Fruit fly (Drosophila melanogaster) whole organism, embryonic: ENCODE results near the gene Cyp9f2.
A peak's percentile ranks its signal among the peaks of the same experiment; 100 is the strongest.

ENCODE experiments used
- Ada2b ChIP-seq: fragments of 200-800 bp; sonication (Bioruptor generic); IDR thresholded peaks from 2 replicates; pipeline ENCODE4 v1.3.6; 2022; ENCODE audit warnings: missing biosample characterization, missing genetic modification characterization
- Adf1 ChIP-seq: fragments of 200-800 bp; sonication (Bioruptor generic); IDR thresholded peaks from 2 replicates; pipeline ENCODE4 v1.3.6; 2022; ENCODE audit warnings: missing biosample characterization, missing genetic modification characterization
- Aef1 ChIP-seq: fragments of 200-800 bp; sonication (Bioruptor generic); IDR thresholded peaks from 3 replicates; pipeline ENCODE4 v1.3.6; 2022; ENCODE audit warnings: missing biosample characterization, missing genetic modification characterization
- Atf6 ChIP-seq: fragments of 200-800 bp; sonication (Bioruptor generic); IDR thresholded peaks from 2 replicates; pipeline ENCODE4 v1.3.6; 2022; ENCODE audit warnings: missing biosample characterization, missing genetic modification characterization
- CG10209 ChIP-seq: fragments of 200-800 bp; sonication (Bioruptor generic); optimal IDR thresholded peaks from 3 replicates; lab custom pipeline; 2017; ENCODE audit warnings: missing biosample characterization, mild to moderate bottlenecking, missing genetic modification characterization, missing genetic modification reagents
- CG10267 ChIP-seq: fragments of 200-800 bp; sonication (Bioruptor generic); optimal IDR thresholded peaks from 2 replicates; lab custom pipeline; 2018; ENCODE audit warnings: missing biosample characterization, mild to moderate bottlenecking, missing genetic modification characterization, moderate library complexity
- CG10321 ChIP-seq: fragments of 200-800 bp; sonication (Bioruptor generic); IDR thresholded peaks from 2 replicates; pipeline ENCODE4 v1.3.6; 2022; ENCODE audit warnings: missing biosample characterization, missing genetic modification characterization
- CG10959 ChIP-seq: fragments of 200-800 bp; sonication (Bioruptor generic); IDR thresholded peaks from 2 replicates; pipeline ENCODE4 v1.3.6; 2022; ENCODE audit warnings: missing biosample characterization, missing genetic modification characterization
- CG11247 ChIP-seq: fragments of 200-800 bp; sonication (Bioruptor generic); IDR thresholded peaks from 2 replicates; pipeline ENCODE4 v1.3.6; 2022; ENCODE audit warnings: missing biosample characterization, missing genetic modification characterization
- CG12104 ChIP-seq: fragments of 200-800 bp; sonication (Bioruptor generic); optimal IDR thresholded peaks from 3 replicates; lab custom pipeline; 2016; ENCODE audit warnings: missing biosample characterization, missing genetic modification characterization
- CG12659 ChIP-seq: fragments of 200-800 bp; sonication (Bioruptor generic); optimal IDR thresholded peaks from 3 replicates; lab custom pipeline; 2017; ENCODE audit warnings: mild to moderate bottlenecking, missing biosample characterization, missing genetic modification reagents, missing genetic modification characterization
- CG17359 ChIP-seq: fragments of 200-800 bp; sonication (Bioruptor generic); optimal IDR thresholded peaks from 3 replicates; lab custom pipeline; 2018; ENCODE audit warnings: missing biosample characterization, mild to moderate bottlenecking, missing genetic modification characterization, moderate library complexity
- CG17912 ChIP-seq: fragments of 200-800 bp; sonication (Bioruptor generic); optimal IDR thresholded peaks from 2 replicates; lab custom pipeline; 2018; ENCODE audit warnings: missing biosample characterization, mild to moderate bottlenecking, missing genetic modification characterization
- CG18262 ChIP-seq: fragments of 200-800 bp; optimal IDR thresholded peaks from 3 replicates; lab custom pipeline; 2019; ENCODE audit warnings: missing biosample characterization, mild to moderate bottlenecking, missing genetic modification characterization, moderate library complexity
- CG3065 ChIP-seq: fragments of 200-800 bp; sonication (Bioruptor generic); optimal IDR thresholded peaks from 2 replicates; lab custom pipeline; 2016; ENCODE audit warnings: missing biosample characterization, missing genetic modification characterization
- CG32772 ChIP-seq: fragments of 200-800 bp; sonication (Bioruptor generic); IDR thresholded peaks from 2 replicates; pipeline ENCODE4 v1.3.6; 2022; ENCODE audit warnings: missing biosample characterization, missing genetic modification characterization
- CG3726 ChIP-seq: fragments of 200-800 bp; sonication (Bioruptor generic); IDR thresholded peaks from 3 replicates; pipeline ENCODE4, ENCODE4 v1.3.6; 2022; ENCODE audit warnings: missing biosample characterization, missing genetic modification characterization
- CG3847 ChIP-seq: fragments of 200-800 bp; sonication (Bioruptor generic); IDR thresholded peaks from 2 replicates; pipeline ENCODE4 v1.3.6; 2022; ENCODE audit warnings: missing biosample characterization, missing genetic modification characterization
- CG6654 ChIP-seq: fragments of 200-800 bp; sonication (Bioruptor generic); optimal IDR thresholded peaks from 2 replicates; lab custom pipeline; 2017; ENCODE audit warnings: missing biosample characterization, mild to moderate bottlenecking, missing genetic modification characterization
- CG6689 ChIP-seq: fragments of 200-800 bp; sonication (Bioruptor generic); IDR thresholded peaks from 2 replicates; pipeline ENCODE4 v1.3.6; 2022; ENCODE audit warnings: missing biosample characterization, missing genetic modification characterization
- CG6854 ChIP-seq: fragments of 200-800 bp; sonication (Bioruptor generic); optimal IDR thresholded peaks from 3 replicates; lab custom pipeline; 2017; ENCODE audit warnings: missing biosample characterization, mild to moderate bottlenecking, missing genetic modification characterization
- CG7556 ChIP-seq: fragments of 200-800 bp; sonication (Bioruptor generic); optimal IDR thresholded peaks from 2 replicates; lab custom pipeline; 2017; ENCODE audit warnings: missing biosample characterization, mild to moderate bottlenecking, missing genetic modification characterization
- Camta ChIP-seq: fragments of 200-800 bp; sonication (Bioruptor generic); optimal IDR thresholded peaks from 2 replicates; lab custom pipeline; 2016; ENCODE audit warnings: missing biosample characterization, missing genetic modification characterization
- Chrac-16 ChIP-seq: fragments of 200-800 bp; sonication (Bioruptor generic); optimal IDR thresholded peaks from 3 replicates; lab custom pipeline; 2016; ENCODE audit warnings: missing biosample characterization, missing genetic modification characterization
- Dip3 ChIP-seq: fragments of 200-800 bp; sonication (Bioruptor generic); optimal IDR thresholded peaks from 3 replicates; lab custom pipeline; 2016; ENCODE audit warnings: missing biosample characterization, missing genetic modification characterization
- Dll ChIP-seq: fragments of 200-800 bp; sonication (Bioruptor generic); IDR thresholded peaks from 4 replicates; pipeline ENCODE4 v1.3.6; 2022; ENCODE audit warnings: missing biosample characterization, missing genetic modification characterization; ENCODE audit not compliant: partially characterized antibody
- HLHmδ ChIP-seq: fragments of 200-800 bp; sonication (Bioruptor generic); optimal IDR thresholded peaks from 2 replicates; lab custom pipeline; 2018; ENCODE audit warnings: missing biosample characterization, mild to moderate bottlenecking, missing genetic modification characterization, moderate library complexity
- Hmx ChIP-seq: fragments of 200-800 bp; sonication (Bioruptor generic); optimal IDR thresholded peaks from 2 replicates; lab custom pipeline; 2016; ENCODE audit warnings: missing biosample characterization, missing genetic modification characterization
- Hr51 ChIP-seq, 2 experiments: fragments of 200-800 bp; sonication (Bioruptor generic); optimal IDR thresholded peaks; 2 replicates in 1 of 2; 3 replicates in 1 of 2; lab custom pipeline; 2016 to 2018; ENCODE audit warnings: missing biosample characterization in 2 of 2, missing genetic modification characterization in 2 of 2, mild to moderate bottlenecking in 1 of 2, moderate library complexity in 1 of 2
- Meics ChIP-seq: fragments of 200-800 bp; sonication (Bioruptor generic); optimal IDR thresholded peaks from 2 replicates; lab custom pipeline; 2017; ENCODE audit warnings: missing biosample characterization, mild to moderate bottlenecking, missing genetic modification characterization
- Oaz ChIP-seq: fragments of 200-800 bp; sonication (Bioruptor generic); IDR thresholded peaks from 2 replicates; pipeline ENCODE4 v1.3.6; 2022; ENCODE audit warnings: missing biosample characterization, missing genetic modification characterization
- Rx ChIP-seq: fragments of 200-800 bp; sonication (Bioruptor generic); IDR thresholded peaks from 2 replicates; pipeline ENCODE4 v1.3.6; 2022; ENCODE audit warnings: missing biosample characterization, missing genetic modification characterization
- Sox100B ChIP-seq: fragments of 200-800 bp; sonication (Bioruptor generic); optimal IDR thresholded peaks from 3 replicates; lab custom pipeline; 2018; ENCODE audit warnings: missing biosample characterization, mild to moderate bottlenecking, missing genetic modification characterization
- al ChIP-seq: fragments of 200-800 bp; sonication (Bioruptor generic); IDR thresholded peaks from 2 replicates; pipeline ENCODE4 v1.3.6; 2022; ENCODE audit warnings: missing biosample characterization, missing genetic modification characterization
- cas ChIP-seq: fragments of 200-800 bp; sonication (Bioruptor generic); IDR thresholded peaks from 2 replicates; pipeline ENCODE4 v1.3.6; 2022; ENCODE audit warnings: missing biosample characterization, missing genetic modification characterization
- chm ChIP-seq: fragments of 200-800 bp; sonication (Bioruptor generic); IDR thresholded peaks from 2 replicates; pipeline ENCODE4 v1.3.6; 2022; ENCODE audit warnings: missing biosample characterization, missing genetic modification characterization
- crol ChIP-seq: fragments of 200-800 bp; sonication (Bioruptor generic); IDR thresholded peaks from 2 replicates; pipeline ENCODE4 v1.3.6; 2022; ENCODE audit warnings: missing biosample characterization, missing genetic modification characterization
- dimm ChIP-seq: fragments of 200-800 bp; sonication (Bioruptor generic); IDR thresholded peaks from 2 replicates; pipeline ENCODE4 v1.3.6; 2022; ENCODE audit warnings: missing biosample characterization, missing genetic modification characterization
- gem ChIP-seq: fragments of 200-800 bp; sonication (Bioruptor generic); optimal IDR thresholded peaks from 2 replicates; lab custom pipeline; 2019; ENCODE audit warnings: missing biosample characterization, mild to moderate bottlenecking, missing genetic modification characterization, moderate library complexity
- gro ChIP-seq: fragments of 200-800 bp; sonication (Bioruptor generic); optimal IDR thresholded peaks from 2 replicates; lab custom pipeline; 2016; ENCODE audit warnings: missing biosample characterization, missing genetic modification characterization
- h ChIP-seq: fragments of >200 bp; optimal IDR thresholded peaks from 2 replicates; lab custom pipeline; 2017
- ind ChIP-seq: fragments of 200-800 bp; sonication (Bioruptor generic); optimal IDR thresholded peaks from 3 replicates; lab custom pipeline; 2016; ENCODE audit warnings: missing biosample characterization, missing genetic modification characterization
- insv ChIP-seq, 2 experiments: fragments of 200-800 bp; sonication (Bioruptor generic); optimal IDR thresholded peaks; 3 replicates each; lab custom pipeline; 2016 to 2018; ENCODE audit warnings: missing biosample characterization in 2 of 2, missing genetic modification characterization in 2 of 2
- jing ChIP-seq: fragments of 200-800 bp; sonication (Bioruptor generic); optimal IDR thresholded peaks from 2 replicates; lab custom pipeline; 2018; ENCODE audit warnings: missing biosample characterization, mild to moderate bottlenecking, missing genetic modification characterization
- nerfin-2 ChIP-seq: fragments of 200-800 bp; sonication (Bioruptor generic); IDR thresholded peaks from 2 replicates; pipeline ENCODE4 v1.3.6; 2022; ENCODE audit warnings: missing biosample characterization, missing genetic modification characterization; ENCODE audit not compliant: partially characterized antibody
- scrt ChIP-seq: fragments of 200-800 bp; sonication (Bioruptor generic); optimal IDR thresholded peaks from 2 replicates; lab custom pipeline; 2018; ENCODE audit warnings: missing biosample characterization, mild to moderate bottlenecking, missing genetic modification characterization, moderate library complexity
- sna ChIP-seq: fragments of 200-800 bp; sonication (Bioruptor generic); IDR thresholded peaks from 2 replicates; pipeline ENCODE4 v1.3.6; 2022; ENCODE audit warnings: missing biosample characterization, missing genetic modification characterization; ENCODE audit not compliant: partially characterized antibody
- sqz ChIP-seq: fragments of 200-800 bp; sonication (Bioruptor generic); optimal IDR thresholded peaks from 3 replicates; lab custom pipeline; 2018; ENCODE audit warnings: missing biosample characterization, mild to moderate bottlenecking, missing genetic modification characterization
- tio ChIP-seq: fragments of 200-800 bp; sonication (Bioruptor generic); optimal IDR thresholded peaks from 2 replicates; lab custom pipeline; 2017; ENCODE audit warnings: missing biosample characterization, missing genetic modification characterization, inconsistent platforms
- ttk ChIP-seq: fragments of 200-800 bp; sonication (Bioruptor generic); IDR thresholded peaks from 2 replicates; pipeline ENCODE4 v2.1.2; 2022; ENCODE audit warnings: missing biosample characterization, missing genetic modification characterization
- vnd ChIP-seq: fragments of 200-800 bp; sonication (Bioruptor generic); IDR thresholded peaks from 3 replicates; pipeline ENCODE4 v1.3.6; 2022; ENCODE audit warnings: missing biosample characterization, missing genetic modification characterization; ENCODE audit not compliant: partially characterized antibody
- vvl ChIP-seq: fragments of 200-800 bp; sonication (Bioruptor generic); IDR thresholded peaks from 2 replicates; pipeline ENCODE4 v1.3.6; 2022; ENCODE audit warnings: missing biosample characterization, missing genetic modification characterization

Cyp9f2 gene

DNA sequence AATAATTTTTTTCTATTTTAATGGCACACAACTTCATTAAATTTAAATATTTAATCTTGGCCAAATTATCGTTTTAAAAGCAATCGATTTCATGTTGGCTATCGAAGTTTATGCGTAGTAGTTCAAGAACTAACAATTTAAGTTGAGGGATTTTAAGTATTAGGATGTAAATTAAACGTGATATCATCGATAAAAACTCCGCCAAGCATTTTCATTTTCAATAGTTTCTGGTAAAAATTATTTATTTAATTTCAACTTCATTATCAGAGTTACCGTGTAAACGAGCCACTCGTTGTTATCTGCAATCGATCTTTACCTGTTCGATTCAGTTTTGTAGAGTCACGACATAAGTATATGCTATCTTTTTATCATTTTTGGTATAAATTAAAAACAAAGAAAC, 2.9 kb downstream of the Cyp9f2 start (continued):
- TF ChIP-seq Dip3 (GFP tag; lab: Kevin White, UChicago) (peak; percentile 91), CG12104 (GFP tag; lab: Kevin White, UChicago) (peak; percentile 98), tio (GFP tag; lab: Kevin White, UChicago) (no peak), CG6654 (GFP tag; lab: Kevin White, UChicago) (peak; percentile 94), chm (GFP tag; lab: Robert Waterston, UW) (peak; percentile 100), CG32772 (GFP tag; lab: Robert Waterston, UW) (peak; percentile 88), scrt (GFP tag; lab: Kevin White, UChicago) (peak; percentile 99), Meics (GFP tag; lab: Kevin White, UChicago) (peak; percentile 99), crol (GFP tag; lab: Robert Waterston, UW) (peak; percentile 47; the same call in 1 of the 2 replicates), Chrac-16 (GFP tag; lab: Kevin White, UChicago) (peak; percentile 94), vvl (GFP tag; lab: Robert Waterston, UW) (peak; percentile 99), jing (GFP tag; lab: Kevin White, UChicago) (peak; percentile 93), Rx (GFP tag; lab: Robert Waterston, UW) (peak; percentile 94), CG10959 (peak; percentile 96), insv (GFP tag; optimal IDR thresholded peaks at IDR 0.05; lab: Kevin White, UChicago) (peak; percentile 22 to 79), ttk (GFP tag; lab: Robert Waterston, UW) (peak; percentile 93), Ada2b (GFP tag; lab: Robert Waterston, UW) (peak; percentile 99), CG3726 (GFP tag; lab: Robert Waterston, UW) (peak; percentile 89), cas (peak; percentile 89), CG10209 (GFP tag; lab: Kevin White, UChicago) (peak; percentile 97), HLHmδ (no peak), CG7556 (GFP tag; lab: Kevin White, UChicago) (peak; percentile 95), Sox100B (GFP tag; lab: Kevin White, UChicago) (peak; percentile 98), al (GFP tag; lab: Robert Waterston, UW) (peak; percentile 87), sqz (GFP tag; lab: Kevin White, UChicago) (peak; percentile 99), nerfin-2 (GFP tag; lab: Robert Waterston, UW) (no peak), Oaz (GFP tag; lab: Robert Waterston, UW) (peak; percentile 92), Camta (GFP tag; lab: Kevin White, UChicago) (peak; percentile 96), CG6689 (GFP tag; lab: Robert Waterston, UW) (peak; percentile 97), vnd (GFP tag; lab: Robert Waterston, UW) (no peak), CG10321 (GFP tag; lab: Robert Waterston, UW) (peak; percentile 81), Adf1 (GFP tag; lab: Robert Waterston, UW) (peak; percentile 77), Atf6 (GFP tag; lab: Robert Waterston, UW) (peak; percentile 96), CG17359 (tag; lab: Kevin White, UChicago) (peak; percentile 98), gro (GFP tag; lab: Kevin White, UChicago) (peak; percentile 97), Hmx (GFP tag; lab: Kevin White, UChicago) (peak; percentile 87), gem (peak; percentile 99), Hr51 (GFP tag; optimal IDR thresholded peaks at IDR 0.05; lab: Kevin White, UChicago) (peak; percentile 92 to 99), CG6854 (GFP tag; lab: Kevin White, UChicago) (peak; percentile 98), dimm (peak; percentile 86), Aef1 (GFP tag; lab: Robert Waterston, UW) (peak; percentile 95), Dll (GFP tag; lab: Robert Waterston, UW) (peak; percentile 72), CG12659 (GFP tag; lab: Kevin White, UChicago) (peak; percentile 97), CG18262 (tag; lab: Kevin White, UChicago) (peak; percentile 99), CG11247 (GFP tag; lab: Robert Waterston, UW) (peak; percentile 90), sna (GFP tag; lab: Robert Waterston, UW) (no peak), ind (GFP tag; lab: Kevin White, UChicago) (peak; percentile 98), CG17912 (GFP tag; lab: Kevin White, UChicago) (peak; percentile 98), CG3065 (GFP tag; lab: Kevin White, UChicago) (peak; percentile 89), CG10267 (tag; lab: Kevin White, UChicago) (peak; percentile 100), CG3847 (GFP tag; lab: Robert Waterston, UW) (peak; percentile 94), h (lab: Kevin White, UChicago) (no peak)
